Worm (Caenorhabditis elegans) whole organism, L1 larva: ENCODE results near the gene ZC412.5.
A peak's percentile ranks its signal among the peaks of the same experiment; 100 is the strongest.

Experiments
- ama-1 ChIP-seq: fragments of 150-350 bp; optimal IDR thresholded peaks from 2 replicates; lab custom pipeline; 2014
- ceh-82 ChIP-seq, 3 experiments: fragments of 150-350 bp in 1 of 3; sonication (generic microtip) in 2 of 3; optimal IDR thresholded peaks; 2 replicates each; lab custom pipeline; 2014 to 2017; ENCODE audit warnings: missing biosample characterization in 3 of 3, missing genetic modification characterization in 3 of 3
- fkh-10 ChIP-seq: sonication (generic microtip); optimal IDR thresholded peaks from 2 replicates; lab custom pipeline; 2017; ENCODE audit warnings: missing biosample characterization, missing genetic modification reagents, missing genetic modification characterization
- jun-1 ChIP-seq: fragments of 150-350 bp; optimal IDR thresholded peaks from 2 replicates; lab custom pipeline; 2014; ENCODE audit warnings: missing biosample characterization, missing genetic modification reagents, missing genetic modification characterization
- lin-13 ChIP-seq: fragments of 150-350 bp; optimal IDR thresholded peaks from 2 replicates; lab custom pipeline; 2014; ENCODE audit warnings: missing biosample characterization, missing genetic modification reagents, missing genetic modification characterization
- lsy-2 ChIP-seq, 2 experiments: fragments of 150-350 bp; optimal IDR thresholded peaks; 2 replicates each; lab custom pipeline; 2014; ENCODE audit warnings: missing biosample characterization in 2 of 2, missing genetic modification characterization in 2 of 2
- mdl-1 ChIP-seq, 2 experiments: fragments of 150-350 bp; optimal IDR thresholded peaks; 2 replicates each; lab custom pipeline; 2014 to 2017; ENCODE audit warnings: missing biosample characterization in 2 of 2, missing genetic modification characterization in 2 of 2, inconsistent platforms in 1 of 2
- nhr-11 ChIP-seq: fragments of 150-350 bp; optimal IDR thresholded peaks from 2 replicates; lab custom pipeline; 2014; ENCODE audit warnings: missing biosample characterization, missing genetic modification characterization
- nhr-77 ChIP-seq: fragments of 150-350 bp; optimal IDR thresholded peaks from 2 replicates; lab custom pipeline; 2014; ENCODE audit warnings: missing biosample characterization, missing genetic modification characterization
- rnt-1 ChIP-seq: sonication (generic microtip); optimal IDR thresholded peaks from 2 replicates; lab custom pipeline; 2016; ENCODE audit warnings: mild to moderate bottlenecking, missing genetic modification characterization, moderate library complexity, missing compliant biosample characterization
- tbx-2 ChIP-seq: sonication (generic microtip); optimal IDR thresholded peaks from 2 replicates; lab custom pipeline; 2016; ENCODE audit warnings: missing genetic modification characterization, missing compliant biosample characterization
- unc-62 ChIP-seq: fragments of 150-350 bp; optimal IDR thresholded peaks from 2 replicates; lab custom pipeline; 2014; ENCODE audit warnings: missing biosample characterization, missing genetic modification reagents, missing genetic modification characterization
- ztf-11 ChIP-seq, 2 experiments: sonication (generic microtip); optimal IDR thresholded peaks; 2 replicates each; lab custom pipeline; 2016 to 2017; ENCODE audit warnings: missing genetic modification characterization in 2 of 2, missing biosample characterization in 1 of 2, missing compliant biosample characterization in 1 of 2

DNA sequence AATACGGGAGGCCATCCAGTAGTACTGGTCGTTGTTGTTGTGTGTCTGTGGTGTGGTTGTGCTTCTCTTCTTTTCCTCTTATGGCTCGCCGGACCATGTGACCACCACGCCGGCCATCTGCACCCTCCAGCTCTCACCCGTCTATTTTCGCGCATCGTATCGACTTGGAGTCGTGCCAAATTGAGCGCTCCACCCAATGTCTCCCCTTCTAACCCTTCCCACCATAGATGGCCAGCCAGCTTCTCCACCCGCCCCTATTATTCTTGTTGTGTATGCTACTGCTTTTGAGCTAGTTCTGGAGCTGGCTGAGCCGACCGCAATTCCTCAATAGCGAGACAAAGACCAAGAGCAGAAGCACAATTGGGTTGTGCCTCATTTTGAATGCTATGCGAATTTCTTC, 42.1 kb downstream of the ZC412.5 start:
- peak in 1 of 2 experiments; percentile 5 for TF ChIP-seq ztf-11 (tag; optimal IDR thresholded peaks at IDR 0.05; lab: Kevin White, UChicago)
- TF ChIP-seq ceh-82 (tag; optimal IDR thresholded peaks at IDR 0.05; lab: Kevin White, UChicago), result peak in 2 of 3 experiments; percentile 2 to 65
- TF ChIP-seq fkh-10 (GFP tag; lab: Kevin White, UChicago), result no peak
- no peak for TF ChIP-seq lin-13
- TF ChIP-seq unc-62 (GFP tag; lab: Kevin White, UChicago), result no peak
- TF ChIP-seq jun-1 (tag; lab: Kevin White, UChicago), result no peak
- no peak for TF ChIP-seq nhr-77
- no peak for TF ChIP-seq ama-1
- TF ChIP-seq rnt-1 (tag; lab: Kevin White, UChicago), result no peak
- no peak for TF ChIP-seq mdl-1 (tag; optimal IDR thresholded peaks at IDR 0.05; lab: Kevin White, UChicago)
- TF ChIP-seq lsy-2 (tag; optimal IDR thresholded peaks at IDR 0.05; lab: Kevin White, UChicago), result peak in 1 of 2 experiments; percentile 22
- TF ChIP-seq tbx-2 (tag; lab: Kevin White, UChicago), result peak; percentile 53
- TF ChIP-seq nhr-11 (tag; lab: Kevin White, UChicago), result no peak
